Worm (Caenorhabditis elegans) whole organism, young adult: ENCODE data around the gene srw-130.

Experiments used
- B0019.2 ChIP-seq: fragments of 200-800 bp; sonication (Bioruptor generic); conservative IDR thresholded peaks from 2 replicates; pipeline ENCODE4 v1.3.6; 2022; ENCODE audit warnings: missing genetic modification reagents, missing genetic modification characterization, missing compliant biosample characterization
- B0336.3 ChIP-seq: fragments of 200-800 bp; sonication (Bioruptor generic); IDR thresholded peaks from 2 replicates; pipeline ENCODE4 v1.3.6; 2022; ENCODE audit warnings: missing genetic modification characterization, missing compliant biosample characterization
- F10E7.11 ChIP-seq: sonication (generic microtip); optimal IDR thresholded peaks from 2 replicates; lab custom pipeline; 2017; ENCODE audit warnings: mild to moderate bottlenecking, missing genetic modification characterization, moderate library complexity, missing compliant biosample characterization
- F22D6.2 ChIP-seq: sonication (generic microtip); optimal IDR thresholded peaks from 2 replicates; lab custom pipeline; 2016; ENCODE audit warnings: mild to moderate bottlenecking, missing genetic modification characterization, missing compliant biosample characterization
- F39B2.1 ChIP-seq: fragments of 200-800 bp; sonication (Bioruptor generic); IDR thresholded peaks from 2 replicates; pipeline ENCODE4 v1.3.6; 2022; ENCODE audit warnings: missing genetic modification reagents, missing genetic modification characterization, missing compliant biosample characterization
- F55B11.4 ChIP-seq: sonication (generic microtip); optimal IDR thresholded peaks from 2 replicates; lab custom pipeline; 2016; ENCODE audit warnings: missing compliant biosample characterization, missing genetic modification characterization, borderline replicate concordance; ENCODE audit not compliant: insufficient read depth
- F57C9.4 ChIP-seq: sonication (generic microtip); optimal IDR thresholded peaks from 2 replicates; lab custom pipeline; 2017; ENCODE audit warnings: mild to moderate bottlenecking, missing genetic modification characterization, missing compliant biosample characterization
- K11D2.4 ChIP-seq: fragments of 200-800 bp; sonication (Bioruptor generic); IDR thresholded peaks from 2 replicates; pipeline ENCODE4 v1.3.6; 2022; ENCODE audit warnings: missing genetic modification reagents, missing genetic modification characterization, missing compliant biosample characterization
- K12H6.12 ChIP-seq: fragments of 200-800 bp; sonication (Bioruptor generic); optimal IDR thresholded peaks from 2 replicates; lab custom pipeline; 2018; ENCODE audit warnings: mild to moderate bottlenecking, missing genetic modification characterization, missing compliant biosample characterization
- T26A5.8 ChIP-seq: sonication (generic microtip); optimal IDR thresholded peaks from 2 replicates; lab custom pipeline; 2016; ENCODE audit warnings: missing genetic modification characterization, missing compliant biosample characterization
- Y53F4B.3 ChIP-seq: fragments of 200-800 bp; sonication (Bioruptor generic); IDR thresholded peaks from 2 replicates; pipeline ENCODE4 v1.3.6; 2022; ENCODE audit warnings: missing genetic modification reagents, missing genetic modification characterization, missing compliant biosample characterization
- Y67H2A.10 ChIP-seq: fragments of 200-800 bp; sonication (Bioruptor generic); conservative IDR thresholded peaks from 2 replicates; pipeline ENCODE4 v1.3.6; 2022; ENCODE audit warnings: missing genetic modification reagents, missing genetic modification characterization, missing compliant biosample characterization
- Y95B8A.8 ChIP-seq: fragments of 200-800 bp; sonication (Bioruptor generic); IDR thresholded peaks from 2 replicates; pipeline ENCODE4 v1.3.6; 2022; ENCODE audit warnings: missing genetic modification reagents, missing genetic modification characterization, missing compliant biosample characterization
- akir-1 ChIP-seq: fragments of 200-800 bp; sonication (Bioruptor generic); optimal IDR thresholded peaks from 2 replicates; lab custom pipeline; 2018; ENCODE audit warnings: mild to moderate bottlenecking, missing genetic modification characterization, moderate library complexity, missing compliant biosample characterization
- athp-1 ChIP-seq: sonication (generic microtip); optimal IDR thresholded peaks from 2 replicates; lab custom pipeline; 2017; ENCODE audit warnings: mild to moderate bottlenecking, missing genetic modification characterization, missing compliant biosample characterization
- attf-5 ChIP-seq: fragments of 200-800 bp; sonication (Bioruptor generic); optimal IDR thresholded peaks from 2 replicates; lab custom pipeline; 2018; ENCODE audit warnings: mild to moderate bottlenecking, missing genetic modification characterization, missing compliant biosample characterization
- ccch-3 ChIP-seq: fragments of 200-800 bp; sonication (Bioruptor generic); optimal IDR thresholded peaks from 2 replicates; lab custom pipeline; 2018; ENCODE audit warnings: mild to moderate bottlenecking, missing genetic modification characterization, missing compliant biosample characterization
- ceh-79 ChIP-seq: sonication (generic microtip); optimal IDR thresholded peaks from 2 replicates; lab custom pipeline; 2017; ENCODE audit warnings: mild to moderate bottlenecking, missing genetic modification characterization, missing compliant biosample characterization
- die-1 ChIP-seq: sonication (generic microtip); optimal IDR thresholded peaks from 2 replicates; lab custom pipeline; 2016; ENCODE audit warnings: missing genotype, mild to moderate bottlenecking, missing genetic modification characterization, missing compliant biosample characterization
- dpff-1 ChIP-seq: sonication (generic microtip); optimal IDR thresholded peaks from 2 replicates; lab custom pipeline; 2017; ENCODE audit warnings: mild to moderate bottlenecking, missing genetic modification characterization, missing compliant biosample characterization
- egl-44 ChIP-seq: fragments of 200-800 bp; sonication (Bioruptor generic); IDR thresholded peaks from 2 replicates; pipeline ENCODE4 v1.3.6; 2022; ENCODE audit warnings: missing genetic modification reagents, missing genetic modification characterization, missing compliant biosample characterization
- ekl-4 ChIP-seq: fragments of 200-800 bp; sonication (Bioruptor generic); IDR thresholded peaks from 2 replicates; pipeline ENCODE4 v1.3.6; 2022; ENCODE audit warnings: missing genetic modification reagents, missing genetic modification characterization, missing compliant biosample characterization
- gei-17 ChIP-seq: fragments of 200-800 bp; sonication (Bioruptor generic); optimal IDR thresholded peaks from 2 replicates; lab custom pipeline; 2018; ENCODE audit warnings: mild to moderate bottlenecking, missing genetic modification characterization, missing compliant biosample characterization
- hsf-1 ChIP-seq: fragments of 200-800 bp; sonication (Bioruptor generic); IDR thresholded peaks from 2 replicates; pipeline ENCODE4 v1.3.6; 2022; ENCODE audit warnings: missing genetic modification reagents, missing genetic modification characterization, missing compliant biosample characterization
- lin-26 ChIP-seq: fragments of 200-800 bp; sonication (Bioruptor generic); IDR thresholded peaks from 2 replicates; pipeline ENCODE4 v1.3.6; 2022; ENCODE audit warnings: missing genetic modification reagents, missing genetic modification characterization, missing compliant biosample characterization
- lin-35 ChIP-seq, 3 experiments: fragments of 150-350 bp in 2 of 3; sonication (generic microtip) in 1 of 3; optimal IDR thresholded peaks; 2 replicates each; lab custom pipeline; 2014 to 2018; ENCODE audit warnings: missing biosample characterization in 3 of 3, missing genetic modification characterization in 3 of 3, missing genetic modification reagents in 3 of 3
- lsy-27 ChIP-seq: sonication (generic microtip); optimal IDR thresholded peaks from 2 replicates; lab custom pipeline; 2017; ENCODE audit warnings: missing genetic modification characterization, mild to moderate bottlenecking, missing compliant biosample characterization, antibody characterized with exemption, missing genotype, borderline replicate concordance; ENCODE audit not compliant: insufficient read depth
- madf-8 ChIP-seq: fragments of 200-800 bp; sonication (Bioruptor generic); conservative IDR thresholded peaks from 2 replicates; pipeline ENCODE4 v1.3.6; 2022; ENCODE audit warnings: missing genetic modification reagents, missing genetic modification characterization, missing compliant biosample characterization
- mel-28 ChIP-seq: sonication (generic microtip); optimal IDR thresholded peaks from 2 replicates; lab custom pipeline; 2016; ENCODE audit warnings: borderline replicate concordance, mild to moderate bottlenecking, missing genetic modification characterization, missing compliant biosample characterization
- mes-4 ChIP-seq: sonication (generic microtip); optimal IDR thresholded peaks from 2 replicates; lab custom pipeline; 2016; ENCODE audit warnings: missing genotype, missing genetic modification characterization, missing compliant biosample characterization
- nfya-1 ChIP-seq: sonication (generic microtip); optimal IDR thresholded peaks from 2 replicates; lab custom pipeline; 2017; ENCODE audit warnings: antibody characterized with exemption, missing compliant biosample characterization, missing genetic modification characterization, borderline replicate concordance; ENCODE audit not compliant: insufficient read depth
- nhr-120 ChIP-seq: fragments of 200-800 bp; sonication (Bioruptor generic); IDR thresholded peaks from 2 replicates; pipeline ENCODE4 v1.3.6; 2022; ENCODE audit warnings: missing genetic modification characterization, missing compliant biosample characterization
- nhr-27 ChIP-seq: fragments of 200-800 bp; sonication (Bioruptor generic); optimal IDR thresholded peaks from 2 replicates; lab custom pipeline; 2018; ENCODE audit warnings: mild to moderate bottlenecking, missing genetic modification characterization, moderate library complexity, missing compliant biosample characterization
- nhr-80 ChIP-seq: sonication (generic microtip); optimal IDR thresholded peaks from 2 replicates; lab custom pipeline; 2016; ENCODE audit warnings: missing genetic modification characterization, missing compliant biosample characterization
- nhr-90 ChIP-seq: sonication (generic microtip); optimal IDR thresholded peaks from 2 replicates; lab custom pipeline; 2016; ENCODE audit warnings: missing genotype, mild to moderate bottlenecking, missing genetic modification characterization, missing compliant biosample characterization
- pbrm-1 ChIP-seq: fragments of 200-800 bp; sonication (Bioruptor generic); IDR thresholded peaks from 2 replicates; pipeline ENCODE4 v1.3.6; 2022; ENCODE audit warnings: missing genetic modification reagents, missing genetic modification characterization, missing compliant biosample characterization
- rec-8 ChIP-seq, 2 experiments: sonication (generic microtip); optimal IDR thresholded peaks; 2 replicates each; lab custom pipeline; 2016; ENCODE audit warnings: mild to moderate bottlenecking in 2 of 2, missing genetic modification characterization in 2 of 2, missing genetic modification reagents in 2 of 2, missing genotype in 2 of 2, missing biosample characterization in 1 of 2, missing compliant biosample characterization in 1 of 2, moderate library complexity in 1 of 2
- rpc-1 ChIP-seq, 2 experiments: fragments of 150-350 bp in 1 of 2; sonication (generic microtip) in 1 of 2; optimal IDR thresholded peaks; 2 replicates each; lab custom pipeline; 2014 to 2018; ENCODE audit warnings: missing biosample characterization in 1 of 2, missing genetic modification characterization in 1 of 2, missing genetic modification reagents in 1 of 2, missing genotype in 1 of 2
- snpc-1.1 ChIP-seq: sonication (generic microtip); optimal IDR thresholded peaks from 2 replicates; lab custom pipeline; 2017; ENCODE audit warnings: missing genetic modification characterization, mild to moderate bottlenecking, missing compliant biosample characterization, antibody characterized with exemption, moderate library complexity, missing genotype, missing genetic modification reagents; ENCODE audit not compliant: insufficient read depth
- snpc-1.3 ChIP-seq: sonication (generic microtip); optimal IDR thresholded peaks from 2 replicates; lab custom pipeline; 2017; ENCODE audit warnings: missing genetic modification characterization, mild to moderate bottlenecking, missing compliant biosample characterization, antibody characterized with exemption, moderate library complexity, missing genotype, missing genetic modification reagents; ENCODE audit not compliant: insufficient read depth
- sptf-2 ChIP-seq: fragments of 200-800 bp; sonication (Bioruptor generic); optimal IDR thresholded peaks from 2 replicates; lab custom pipeline; 2018; ENCODE audit warnings: mild to moderate bottlenecking, missing genetic modification characterization, missing compliant biosample characterization
- ztf-25 ChIP-seq: fragments of 200-800 bp; sonication (Bioruptor generic); IDR thresholded peaks from 2 replicates; pipeline ENCODE4 v1.3.6; 2022; ENCODE audit warnings: missing genetic modification reagents, missing genetic modification characterization, missing compliant biosample characterization
- ztf-26 ChIP-seq: sonication (generic microtip); optimal IDR thresholded peaks from 2 replicates; lab custom pipeline; 2017; ENCODE audit warnings: missing genetic modification characterization, missing compliant biosample characterization

The srw-130 gene

ce11 chrV:3543344-3543743 is 5.4 kb downstream of the srw-130 start, which contains the start of gene nhr-222:
nhr-222 (minus strand) TSS chrV:3543444.
- TF ChIP-seq rpc-1 (optimal IDR thresholded peaks at IDR 0.05; lab: Kevin White, UChicago): no peak
- no peak for TF ChIP-seq rpc-1 (tag; optimal IDR thresholded peaks at IDR 0.05; lab: Kevin White, UChicago)
- no peak for TF ChIP-seq ccch-3 (GFP tag; lab: Kevin White, UChicago)
- TF ChIP-seq pbrm-1 (GFP tag; lab: Robert Waterston, UW): no peak
- TF ChIP-seq Y95B8A.8 (GFP tag; lab: Robert Waterston, UW): no peak
- no peak for TF ChIP-seq nhr-120 (GFP tag; lab: Robert Waterston, UW)
- no peak for TF ChIP-seq B0336.3 (GFP tag; lab: Robert Waterston, UW)
- no peak for TF ChIP-seq F57C9.4 (tag; lab: Kevin White, UChicago)
- TF ChIP-seq lin-35 (GFP tag; optimal IDR thresholded peaks at IDR 0.05; lab: Kevin White, UChicago): no peak

DNA sequence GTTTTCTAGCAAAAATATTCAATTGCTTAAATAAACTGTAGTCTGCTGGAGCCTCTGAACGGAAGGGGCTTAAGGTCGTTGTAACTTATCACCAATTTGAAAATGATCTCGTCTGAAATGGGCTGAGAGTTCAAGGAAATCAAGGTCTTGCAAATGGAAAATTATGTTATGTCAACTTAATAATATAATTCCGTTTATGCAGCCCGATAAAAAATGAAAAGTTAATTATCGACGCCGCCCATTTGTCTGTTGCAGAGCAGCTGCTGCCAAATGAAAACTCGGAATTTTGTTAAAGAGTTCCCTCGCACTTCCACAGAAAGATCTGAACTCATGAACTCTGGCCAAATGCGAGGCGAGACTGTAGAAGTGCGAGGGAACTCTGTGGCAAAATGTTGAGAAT is 7.6 kb downstream of the srw-130 start, which contains the start of gene srbc-67:
TSS of gene srbc-67 (minus strand) at position 101 of the 400 bp plus-strand sequence.
- TF ChIP-seq K11D2.4 (no peak), akir-1 (no peak), T26A5.8 (no peak), B0336.3 (GFP tag; lab: Robert Waterston, UW) (no peak), pbrm-1 (GFP tag; lab: Robert Waterston, UW) (no peak), K12H6.12 (no peak), ceh-79 (tag; lab: Kevin White, UChicago) (no peak), B0019.2 (GFP tag; lab: Robert Waterston, UW) (no peak), lsy-27 (tag; lab: Kevin White, UChicago) (no peak), mel-28 (no peak), snpc-1.1 (tag; lab: Kevin White, UChicago) (no peak)

- TF ChIP-seq snpc-1.3 (tag; lab: Kevin White, UChicago) (no peak), nhr-90 (tag; lab: Kevin White, UChicago) (no peak), Y53F4B.3 (GFP tag; lab: Robert Waterston, UW) (no peak), ekl-4 (GFP tag; lab: Robert Waterston, UW) (no peak), ztf-25 (GFP tag; lab: Robert Waterston, UW) (no peak), F10E7.11 (tag; lab: Kevin White, UChicago) (no peak), hsf-1 (no peak), dpff-1 (tag; lab: Kevin White, UChicago) (no peak), rec-8 (tag; optimal IDR thresholded peaks at IDR 0.05; lab: Kevin White, UChicago) (no peak), lin-35 (GFP tag; optimal IDR thresholded peaks at IDR 0.05; lab: Kevin White, UChicago) (no peak), F55B11.4 (tag; lab: Kevin White, UChicago) (no peak), F39B2.1 (no peak), nfya-1 (no peak), mes-4 (tag; lab: Kevin White, UChicago) (no peak), athp-1 (tag; lab: Kevin White, UChicago) (no peak), F22D6.2 (tag; lab: Kevin White, UChicago) (no peak)
Observed at ce11 chrV:3538307-3538706, 10.4 kb downstream of the srw-130 start, which contains the start of gene nhr-93. nhr-93 (minus strand) TSS chrV:3538407.

DNA sequence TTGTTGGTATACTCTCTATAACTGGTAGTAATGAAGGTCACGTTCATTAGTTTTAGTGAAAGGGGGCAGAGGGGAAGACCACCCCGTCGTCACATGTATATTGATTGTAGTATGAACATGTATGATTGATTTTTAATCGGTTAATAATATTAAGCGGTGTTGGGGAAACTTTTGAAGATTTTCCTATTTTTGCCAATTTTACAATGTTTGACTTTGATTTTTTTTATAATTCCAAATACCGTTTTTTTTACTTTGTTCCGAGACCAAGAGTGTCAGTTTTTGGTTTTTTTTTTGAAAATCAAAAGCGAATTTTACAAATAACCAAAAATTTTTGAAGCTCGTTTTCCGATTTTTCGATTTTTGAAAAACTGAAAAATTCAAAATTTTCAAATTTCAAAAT is 13.4 kb downstream of the srw-130 start, which contains the start of gene nhr-221:
TSS of gene nhr-221 (minus strand) at position 101 of the 400 bp plus-strand sequence.
- no peak for TF ChIP-seq nhr-80
- no peak for TF ChIP-seq ztf-26 (tag; lab: Kevin White, UChicago)
- TF ChIP-seq madf-8 (GFP tag; lab: Robert Waterston, UW): no peak
- TF ChIP-seq egl-44: no peak
- TF ChIP-seq nhr-27 (tag; lab: Kevin White, UChicago): no peak
- TF ChIP-seq attf-5 (GFP tag; lab: Kevin White, UChicago): no peak
- TF ChIP-seq die-1 (tag; lab: Kevin White, UChicago): no peak
- no peak for TF ChIP-seq snpc-1.3 (tag; lab: Kevin White, UChicago)
- no peak for TF ChIP-seq lin-26
- no peak for TF ChIP-seq sptf-2 (GFP tag; lab: Kevin White, UChicago)
- TF ChIP-seq Y67H2A.10 (GFP tag; lab: Robert Waterston, UW): no peak
- no peak for TF ChIP-seq gei-17 (GFP tag; lab: Kevin White, UChicago)
